Worm (Caenorhabditis elegans) whole organism, L4 larva: ENCODE results near the gene lgc-6.

ENCODE experiments used
- F10B5.3 ChIP-seq: sonication (generic microtip); optimal IDR thresholded peaks from 2 replicates; lab custom pipeline; 2016; ENCODE audit warnings: mild to moderate bottlenecking, missing genetic modification characterization, missing compliant biosample characterization
- F26F4.8 ChIP-seq: fragments of 200-800 bp; sonication (Bioruptor generic); conservative IDR thresholded peaks from 2 replicates; pipeline ENCODE4 v1.3.6; 2022; ENCODE audit warnings: missing genetic modification characterization, missing compliant biosample characterization
- F37D6.2 ChIP-seq: sonication (generic microtip); optimal IDR thresholded peaks from 2 replicates; lab custom pipeline; 2016; ENCODE audit warnings: mild to moderate bottlenecking, missing genetic modification characterization, missing compliant biosample characterization
- F44E2.7 ChIP-seq: fragments of 200-800 bp; sonication (Bioruptor generic); IDR thresholded peaks from 2 replicates; pipeline ENCODE4 v2.1.2; 2022; ENCODE audit warnings: missing genetic modification characterization, missing compliant biosample characterization
- T26A8.4 ChIP-seq: fragments of 200-800 bp; sonication (Bioruptor generic); IDR thresholded peaks from 2 replicates; pipeline ENCODE4 v1.3.6; 2022; ENCODE audit warnings: missing genetic modification characterization, missing compliant biosample characterization
- ZK337.2 ChIP-seq: fragments of 200-800 bp; sonication (Bioruptor generic); IDR thresholded peaks from 2 replicates; pipeline ENCODE4 v1.3.6; 2022; ENCODE audit warnings: missing genetic modification reagents, missing genetic modification characterization, missing compliant biosample characterization
- ZK546.5 ChIP-seq, 2 experiments: sonication (generic microtip); optimal IDR thresholded peaks; 2 replicates each; lab custom pipeline; 2017; ENCODE audit warnings: missing biosample characterization in 2 of 2, missing genetic modification characterization in 2 of 2
- ceh-32 ChIP-seq: sonication (generic microtip); optimal IDR thresholded peaks from 2 replicates; lab custom pipeline; 2016; ENCODE audit warnings: mild to moderate bottlenecking, missing genetic modification characterization, missing compliant biosample characterization; ENCODE audit not compliant: poor library complexity
- ceh-62 ChIP-seq: sonication (generic microtip); optimal IDR thresholded peaks from 2 replicates; lab custom pipeline; 2017; ENCODE audit warnings: missing biosample characterization, missing genetic modification characterization
- ceh-82 ChIP-seq: sonication (generic microtip); optimal IDR thresholded peaks from 2 replicates; lab custom pipeline; 2017; ENCODE audit warnings: missing biosample characterization, missing genetic modification characterization
- ctbp-1 ChIP-seq: fragments of 200-800 bp; sonication (Bioruptor generic); IDR thresholded peaks from 2 replicates; pipeline ENCODE4 v1.3.6; 2022; ENCODE audit warnings: missing genetic modification reagents, missing genetic modification characterization, missing compliant biosample characterization
- daf-16 ChIP-seq, 3 experiments: sonication (generic microtip); optimal IDR thresholded peaks; 2 replicates each; lab custom pipeline; 2016 to 2017; ENCODE audit warnings: missing genetic modification characterization in 3 of 3, missing genetic modification reagents in 3 of 3, mild to moderate bottlenecking in 2 of 3, missing compliant biosample characterization in 2 of 3, missing biosample characterization in 1 of 3, moderate library complexity in 1 of 3
- daf-19 ChIP-seq: fragments of 200-800 bp; sonication (Bioruptor generic); conservative IDR thresholded peaks from 2 replicates; pipeline ENCODE4 v1.3.6; 2022; ENCODE audit warnings: missing genetic modification characterization, missing compliant biosample characterization
- dmd-8 ChIP-seq: fragments of 200-800 bp; sonication (Bioruptor generic); IDR thresholded peaks from 2 replicates; pipeline ENCODE4 v1.3.6; 2022; ENCODE audit warnings: missing genetic modification characterization, missing compliant biosample characterization
- duxl-1 ChIP-seq: sonication (generic microtip); optimal IDR thresholded peaks from 2 replicates; lab custom pipeline; 2016; ENCODE audit warnings: mild to moderate bottlenecking, missing genetic modification characterization, moderate library complexity, missing compliant biosample characterization; ENCODE audit not compliant: poor library complexity
- dve-1 ChIP-seq: sonication (generic microtip); optimal IDR thresholded peaks from 2 replicates; lab custom pipeline; 2017; ENCODE audit warnings: antibody characterized with exemption, mild to moderate bottlenecking, missing genetic modification characterization, missing compliant biosample characterization; ENCODE audit not compliant: insufficient read depth
- egl-43 ChIP-seq: fragments of 200-800 bp; sonication (Bioruptor generic); IDR thresholded peaks from 2 replicates; pipeline ENCODE4 v1.3.6; 2022; ENCODE audit warnings: missing genetic modification reagents, missing genetic modification characterization, missing compliant biosample characterization
- fkh-10 ChIP-seq: fragments of 150-350 bp; optimal IDR thresholded peaks from 2 replicates; lab custom pipeline; 2014; ENCODE audit warnings: missing biosample characterization, missing genetic modification reagents, missing genetic modification characterization
- fos-1 ChIP-seq: fragments of 150-350 bp; optimal IDR thresholded peaks from 2 replicates; lab custom pipeline; 2014; ENCODE audit warnings: missing biosample characterization, missing genetic modification characterization
- gei-8 ChIP-seq: fragments of 200-800 bp; sonication (Bioruptor generic); optimal IDR thresholded peaks from 2 replicates; lab custom pipeline; 2018; ENCODE audit warnings: mild to moderate bottlenecking, missing genetic modification characterization, missing compliant biosample characterization
- lim-7 ChIP-seq: fragments of 200-800 bp; sonication (Bioruptor generic); IDR thresholded peaks from 2 replicates; pipeline ENCODE4 v1.3.6; 2022; ENCODE audit warnings: missing genetic modification characterization, missing compliant biosample characterization
- lin-1 ChIP-seq: fragments of 200-800 bp; sonication (Bioruptor generic); IDR thresholded peaks from 2 replicates; pipeline ENCODE4 v1.3.6; 2022; ENCODE audit warnings: missing genetic modification reagents, missing genetic modification characterization, missing compliant biosample characterization
- lin-38 ChIP-seq: fragments of 200-800 bp; sonication (Bioruptor generic); IDR thresholded peaks from 2 replicates; pipeline ENCODE4 v1.3.6; 2022; ENCODE audit warnings: missing genetic modification reagents, missing genetic modification characterization, missing compliant biosample characterization
- lin-39 ChIP-seq: fragments of 150-350 bp; optimal IDR thresholded peaks from 2 replicates; lab custom pipeline; 2014; ENCODE audit warnings: missing biosample characterization, missing genetic modification reagents, missing genetic modification characterization
- mdl-1 ChIP-seq, 2 experiments: fragments of 150-350 bp in 1 of 2; sonication (generic microtip) in 1 of 2; optimal IDR thresholded peaks; 2 replicates each; lab custom pipeline; 2014 to 2017; ENCODE audit warnings: missing biosample characterization in 2 of 2, missing genetic modification characterization in 2 of 2
- mdt-29 ChIP-seq: fragments of 200-800 bp; sonication (Bioruptor generic); IDR thresholded peaks from 2 replicates; pipeline ENCODE4 v1.3.6; 2022; ENCODE audit warnings: missing genetic modification reagents, missing genetic modification characterization, missing compliant biosample characterization
- mes-2 ChIP-seq: sonication (generic microtip); optimal IDR thresholded peaks from 2 replicates; lab custom pipeline; 2016; ENCODE audit warnings: missing genotype, mild to moderate bottlenecking, missing genetic modification characterization, missing compliant biosample characterization; ENCODE audit not compliant: poor library complexity, severe bottlenecking
- mxl-2 ChIP-seq: fragments of 200-800 bp; sonication (Bioruptor generic); conservative IDR thresholded peaks from 2 replicates; pipeline ENCODE4 v1.3.6; 2022; ENCODE audit warnings: missing genetic modification reagents, missing genetic modification characterization, missing compliant biosample characterization
- nhr-237 ChIP-seq: sonication (generic microtip); optimal IDR thresholded peaks from 2 replicates; lab custom pipeline; 2017; ENCODE audit warnings: missing biosample characterization, missing genetic modification characterization
- nhr-28 ChIP-seq: fragments of 150-350 bp; optimal IDR thresholded peaks from 2 replicates; lab custom pipeline; 2014; ENCODE audit warnings: missing biosample characterization, missing genetic modification characterization
- nhr-41 ChIP-seq: fragments of 200-800 bp; sonication (Bioruptor generic); IDR thresholded peaks from 2 replicates; pipeline ENCODE4 v1.3.6; 2022; ENCODE audit warnings: missing genetic modification reagents, missing genetic modification characterization, missing compliant biosample characterization
- nhr-48 ChIP-seq: sonication (generic microtip); optimal IDR thresholded peaks from 2 replicates; lab custom pipeline; 2016; ENCODE audit warnings: mild to moderate bottlenecking, missing genetic modification characterization, missing compliant biosample characterization
- nhr-6 ChIP-seq: fragments of 150-350 bp; optimal IDR thresholded peaks from 2 replicates; lab custom pipeline; 2014; ENCODE audit warnings: missing biosample characterization, missing genetic modification characterization
- php-3 ChIP-seq: fragments of 200-800 bp; sonication (Bioruptor generic); IDR thresholded peaks from 2 replicates; pipeline ENCODE4 v1.3.6; 2022; ENCODE audit warnings: missing genetic modification reagents, missing genetic modification characterization, missing compliant biosample characterization
- pqm-1 ChIP-seq: sonication (generic microtip); optimal IDR thresholded peaks from 2 replicates; lab custom pipeline; 2017; ENCODE audit warnings: missing biosample characterization, missing genetic modification characterization
- spr-3 ChIP-seq: fragments of 200-800 bp; sonication (Bioruptor generic); optimal IDR thresholded peaks from 2 replicates; lab custom pipeline; 2018; ENCODE audit warnings: mild to moderate bottlenecking, missing genetic modification characterization, missing compliant biosample characterization
- unc-62 ChIP-seq, 3 experiments: fragments of 150-350 bp in 1 of 3; sonication (generic microtip); optimal IDR thresholded peaks in 2 of 3; peaks in 1 of 3; 1 replicate in 1 of 3; 2 replicates in 2 of 3; lab custom pipeline; 2014 to 2017; ENCODE audit warnings: missing biosample characterization in 3 of 3, missing genetic modification characterization in 3 of 3, missing genetic modification reagents in 3 of 3, missing genotype in 1 of 3
- vab-7 ChIP-seq: fragments of 200-800 bp; sonication (Bioruptor generic); IDR thresholded peaks from 2 replicates; pipeline ENCODE4 v1.3.6; 2022; ENCODE audit warnings: missing genetic modification reagents, missing genetic modification characterization, missing compliant biosample characterization

lgc-6 gene

ce11 chrIV:8328913-8329312 is 10.8 kb upstream of the lgc-6 start, which contains the start of gene F35H10.2:
Gene F35H10.2 (plus strand): TSS chrIV:8329213.
- no peak for TF ChIP-seq duxl-1
- TF ChIP-seq gei-8: no peak
- TF ChIP-seq spr-3: no peak
- TF ChIP-seq lin-1 (GFP tag; lab: Robert Waterston, UW): no peak
- TF ChIP-seq pqm-1 (tag; lab: Kevin White, UChicago): no peak
- TF ChIP-seq mes-2 (tag; lab: Kevin White, UChicago): no peak
- TF ChIP-seq dve-1 (tag; lab: Kevin White, UChicago): no peak

- TF ChIP-seq php-3 (GFP tag; lab: Robert Waterston, UW) (no peak), egl-43 (no peak), fkh-10 (GFP tag; lab: Kevin White, UChicago) (no peak), ceh-32 (tag; lab: Kevin White, UChicago) (no peak), lin-38 (GFP tag; lab: Robert Waterston, UW) (no peak), daf-19 (GFP tag; lab: Robert Waterston, UW) (no peak), vab-7 (GFP tag; lab: Robert Waterston, UW) (no peak), daf-16 (GFP tag; optimal IDR thresholded peaks at IDR 0.05; lab: Kevin White, UChicago) (no peak), daf-16 (tag; optimal IDR thresholded peaks at IDR 0.05; lab: Kevin White, UChicago) (no peak)
Measured at ce11 chrIV:8332526-8332925, 7.2 kb upstream of the lgc-6 start, which contains the start of gene lys-10. Gene lys-10 (plus strand): TSS chrIV:8332826.

- TF ChIP-seq ZK546.5 (tag; optimal IDR thresholded peaks at IDR 0.05; lab: Kevin White, UChicago) (no peak), fos-1 (tag; lab: Kevin White, UChicago) (no peak), lim-7 (no peak), mxl-2 (GFP tag; lab: Robert Waterston, UW) (no peak), ceh-82 (tag; lab: Kevin White, UChicago) (no peak), dmd-8 (no peak), unc-62 (GFP tag; optimal IDR thresholded peaks at IDR 0.05 in 1 of 2; lab: Kevin White, UChicago) (peak in 1 of 2 experiments; percentile 97), unc-62 (tag; optimal IDR thresholded peaks at IDR 0.05; lab: Kevin White, UChicago) (no peak)
Measured at ce11 chrIV:8333034-8333433, 6.7 kb upstream of the lgc-6 start.

ce11 chrIV:8333554-8333953 is 6.2 kb upstream of the lgc-6 start:
- TF ChIP-seq nhr-6 (tag; lab: Kevin White, UChicago) (no peak), ctbp-1 (GFP tag; lab: Robert Waterston, UW) (no peak), F44E2.7 (no peak), ceh-62 (no peak), lin-39 (tag; lab: Kevin White, UChicago) (no peak), F10B5.3 (no peak), F37D6.2 (tag; lab: Kevin White, UChicago) (no peak), spr-3 (no peak), nhr-48 (no peak), nhr-237 (tag; lab: Kevin White, UChicago) (no peak), duxl-1 (no peak), mdl-1 (tag; optimal IDR thresholded peaks at IDR 0.05; lab: Kevin White, UChicago) (no peak), mes-2 (tag; lab: Kevin White, UChicago) (no peak), T26A8.4 (no peak), F26F4.8 (GFP tag; lab: Robert Waterston, UW) (no peak), mdt-29 (GFP tag; lab: Robert Waterston, UW) (no peak), nhr-28 (no peak), nhr-41 (GFP tag; lab: Robert Waterston, UW) (no peak), ZK337.2 (no peak)
